Worm (Caenorhabditis elegans) whole organism, young adult: ENCODE results near the gene F08B12.11.

Experiments used
- B0261.1 ChIP-seq: sonication (generic microtip); optimal IDR thresholded peaks from 2 replicates; lab custom pipeline; 2016; ENCODE audit warnings: mild to moderate bottlenecking, missing genetic modification characterization, moderate library complexity, missing compliant biosample characterization
- C06A6.2 ChIP-seq: fragments of 200-800 bp; sonication (Bioruptor generic); conservative IDR thresholded peaks from 2 replicates; pipeline ENCODE4 v1.3.6; 2022; ENCODE audit warnings: missing genetic modification characterization, missing compliant biosample characterization
- C17E4.6 ChIP-seq: fragments of 200-800 bp; sonication (Bioruptor generic); IDR thresholded peaks from 2 replicates; pipeline ENCODE4 v1.3.6; 2022; ENCODE audit warnings: missing genetic modification reagents, missing genetic modification characterization, missing compliant biosample characterization
- D2030.7 ChIP-seq: fragments of 200-800 bp; sonication (Bioruptor generic); IDR thresholded peaks from 2 replicates; pipeline ENCODE4 v1.3.6; 2022; ENCODE audit warnings: missing genetic modification reagents, missing genetic modification characterization, missing compliant biosample characterization
- F22D6.2 ChIP-seq: sonication (generic microtip); optimal IDR thresholded peaks from 2 replicates; lab custom pipeline; 2016; ENCODE audit warnings: mild to moderate bottlenecking, missing genetic modification characterization, missing compliant biosample characterization
- F39B2.1 ChIP-seq: fragments of 200-800 bp; sonication (Bioruptor generic); IDR thresholded peaks from 2 replicates; pipeline ENCODE4 v1.3.6; 2022; ENCODE audit warnings: missing genetic modification reagents, missing genetic modification characterization, missing compliant biosample characterization
- F52B5.7 ChIP-seq: sonication (generic microtip); optimal IDR thresholded peaks from 2 replicates; lab custom pipeline; 2016; ENCODE audit warnings: mild to moderate bottlenecking, missing genetic modification characterization, missing compliant biosample characterization
- F57A8.1 ChIP-seq: fragments of 200-800 bp; sonication (Bioruptor generic); optimal IDR thresholded peaks from 2 replicates; lab custom pipeline; 2018; ENCODE audit warnings: mild to moderate bottlenecking, missing genetic modification characterization, moderate library complexity, missing compliant biosample characterization
- T07F8.4 ChIP-seq: sonication (generic microtip); optimal IDR thresholded peaks from 2 replicates; lab custom pipeline; 2016; ENCODE audit warnings: mild to moderate bottlenecking, missing genetic modification characterization, moderate library complexity, missing compliant biosample characterization
- Y67H2A.10 ChIP-seq: fragments of 200-800 bp; sonication (Bioruptor generic); conservative IDR thresholded peaks from 2 replicates; pipeline ENCODE4 v1.3.6; 2022; ENCODE audit warnings: missing genetic modification reagents, missing genetic modification characterization, missing compliant biosample characterization
- attf-3 ChIP-seq: fragments of 200-800 bp; sonication (Bioruptor generic); conservative IDR thresholded peaks from 2 replicates; pipeline ENCODE4 v1.3.6; 2022; ENCODE audit warnings: missing genetic modification reagents, missing genetic modification characterization, missing compliant biosample characterization
- attf-5 ChIP-seq: fragments of 200-800 bp; sonication (Bioruptor generic); optimal IDR thresholded peaks from 2 replicates; lab custom pipeline; 2018; ENCODE audit warnings: mild to moderate bottlenecking, missing genetic modification characterization, missing compliant biosample characterization
- attf-6 ChIP-seq: fragments of 200-800 bp; sonication (Bioruptor generic); IDR thresholded peaks from 2 replicates; pipeline ENCODE4 v1.3.6; 2022; ENCODE audit warnings: missing genetic modification reagents, missing genetic modification characterization, missing compliant biosample characterization
- bed-2 ChIP-seq: fragments of 200-800 bp; sonication (Bioruptor generic); IDR thresholded peaks from 2 replicates; pipeline ENCODE4 v1.3.6; 2022; ENCODE audit warnings: missing genetic modification reagents, missing genetic modification characterization, missing compliant biosample characterization
- cebp-2 ChIP-seq: fragments of 200-800 bp; sonication (Bioruptor generic); IDR thresholded peaks from 2 replicates; pipeline ENCODE4 v1.3.6; 2022; ENCODE audit warnings: missing genetic modification characterization, missing compliant biosample characterization
- chd-7 ChIP-seq: sonication (generic microtip); optimal IDR thresholded peaks from 2 replicates; lab custom pipeline; 2016; ENCODE audit warnings: mild to moderate bottlenecking, missing genetic modification characterization, moderate library complexity, missing compliant biosample characterization
- dox-1 ChIP-seq: fragments of 200-800 bp; sonication (Bioruptor generic); IDR thresholded peaks from 2 replicates; pipeline ENCODE4 v1.3.6; 2022; ENCODE audit warnings: missing genetic modification reagents, missing genetic modification characterization, missing compliant biosample characterization
- dpff-1 ChIP-seq: sonication (generic microtip); optimal IDR thresholded peaks from 2 replicates; lab custom pipeline; 2017; ENCODE audit warnings: mild to moderate bottlenecking, missing genetic modification characterization, missing compliant biosample characterization
- hmg-1.2 ChIP-seq: fragments of 200-800 bp; sonication (Bioruptor generic); IDR thresholded peaks from 2 replicates; pipeline ENCODE4 v1.3.6; 2022; ENCODE audit warnings: missing genetic modification reagents, missing genetic modification characterization, missing compliant biosample characterization
- lag-1 ChIP-seq: fragments of 200-800 bp; sonication (Bioruptor generic); IDR thresholded peaks from 2 replicates; pipeline ENCODE4 v1.3.6; 2022; ENCODE audit warnings: missing genetic modification reagents, missing genetic modification characterization, missing compliant biosample characterization
- let-526 ChIP-seq: fragments of 200-800 bp; sonication (Bioruptor generic); IDR thresholded peaks from 2 replicates; pipeline ENCODE4 v1.3.6; 2022; ENCODE audit warnings: missing genetic modification reagents, missing genetic modification characterization, missing compliant biosample characterization
- let-607 ChIP-seq, 2 experiments: fragments of 200-800 bp in 1 of 2; sonication (Bioruptor generic) in 1 of 2; sonication (generic microtip) in 1 of 2; optimal IDR thresholded peaks; 2 replicates each; lab custom pipeline; 2016 to 2018; ENCODE audit warnings: mild to moderate bottlenecking in 2 of 2, missing compliant biosample characterization in 2 of 2, missing genetic modification characterization in 2 of 2, moderate library complexity in 2 of 2, missing genotype in 1 of 2
- lin-35 ChIP-seq, 3 experiments: fragments of 150-350 bp in 2 of 3; sonication (generic microtip) in 1 of 3; optimal IDR thresholded peaks; 2 replicates each; lab custom pipeline; 2014 to 2018; ENCODE audit warnings: missing biosample characterization in 3 of 3, missing genetic modification characterization in 3 of 3, missing genetic modification reagents in 3 of 3
- lin-40 ChIP-seq: sonication (generic microtip); optimal IDR thresholded peaks from 2 replicates; lab custom pipeline; 2016; ENCODE audit warnings: missing genetic modification characterization, mild to moderate bottlenecking, missing compliant biosample characterization, missing genotype, missing genetic modification reagents
- lir-1 ChIP-seq: fragments of 200-800 bp; sonication (Bioruptor generic); conservative IDR thresholded peaks from 2 replicates; pipeline ENCODE4 v1.3.6; 2022; ENCODE audit warnings: missing genetic modification reagents, missing genetic modification characterization, missing compliant biosample characterization
- madf-10 ChIP-seq: sonication (generic microtip); optimal IDR thresholded peaks from 2 replicates; lab custom pipeline; 2016; ENCODE audit warnings: mild to moderate bottlenecking, missing genetic modification characterization, missing compliant biosample characterization
- madf-3 ChIP-seq: fragments of 200-800 bp; sonication (Bioruptor generic); IDR thresholded peaks from 2 replicates; pipeline ENCODE4 v1.3.6; 2022; ENCODE audit warnings: missing genetic modification reagents, missing genetic modification characterization, missing compliant biosample characterization
- mcd-1 ChIP-seq: fragments of 200-800 bp; sonication (Bioruptor generic); IDR thresholded peaks from 2 replicates; pipeline ENCODE4 v1.3.6; 2022; ENCODE audit warnings: missing genetic modification reagents, missing genetic modification characterization, missing compliant biosample characterization
- mes-4 ChIP-seq: sonication (generic microtip); optimal IDR thresholded peaks from 2 replicates; lab custom pipeline; 2016; ENCODE audit warnings: missing genotype, missing genetic modification characterization, missing compliant biosample characterization
- mxl-1 ChIP-seq: sonication (generic microtip); optimal IDR thresholded peaks from 2 replicates; lab custom pipeline; 2016; ENCODE audit warnings: missing genetic modification characterization, missing compliant biosample characterization
- nfya-1 ChIP-seq: sonication (generic microtip); optimal IDR thresholded peaks from 2 replicates; lab custom pipeline; 2017; ENCODE audit warnings: antibody characterized with exemption, missing compliant biosample characterization, missing genetic modification characterization, borderline replicate concordance; ENCODE audit not compliant: insufficient read depth
- nfya-2 ChIP-seq: fragments of 200-800 bp; sonication (Bioruptor generic); IDR thresholded peaks from 2 replicates; pipeline ENCODE4 v1.3.6; 2022; ENCODE audit warnings: missing genetic modification reagents, missing genetic modification characterization, missing compliant biosample characterization
- nfyb-1 ChIP-seq: fragments of 200-800 bp; sonication (Bioruptor generic); IDR thresholded peaks from 2 replicates; pipeline ENCODE4 v1.3.6; 2022; ENCODE audit warnings: missing genetic modification reagents, missing genetic modification characterization, missing compliant biosample characterization
- nhr-120 ChIP-seq: fragments of 200-800 bp; sonication (Bioruptor generic); IDR thresholded peaks from 2 replicates; pipeline ENCODE4 v1.3.6; 2022; ENCODE audit warnings: missing genetic modification characterization, missing compliant biosample characterization
- nhr-80 ChIP-seq: sonication (generic microtip); optimal IDR thresholded peaks from 2 replicates; lab custom pipeline; 2016; ENCODE audit warnings: missing genetic modification characterization, missing compliant biosample characterization
- pha-4 ChIP-seq: fragments of 150-350 bp; sonication (generic microtip); optimal IDR thresholded peaks from 2 replicates; lab custom pipeline; 2014; ENCODE audit warnings: missing biosample characterization, missing genetic modification reagents, missing genetic modification characterization
- repo-1 ChIP-seq: sonication (generic microtip); optimal IDR thresholded peaks from 2 replicates; lab custom pipeline; 2017; ENCODE audit warnings: mild to moderate bottlenecking, missing genetic modification characterization, missing compliant biosample characterization
- unc-130 ChIP-seq: sonication (generic microtip); optimal IDR thresholded peaks from 2 replicates; lab custom pipeline; 2016; ENCODE audit warnings: missing genetic modification reagents, missing genetic modification characterization, missing compliant biosample characterization
- zfh-2 ChIP-seq: fragments of 200-800 bp; sonication (Bioruptor generic); conservative IDR thresholded peaks from 2 replicates; pipeline ENCODE4 v1.3.6; 2022; ENCODE audit warnings: missing genetic modification reagents, missing genetic modification characterization, missing compliant biosample characterization
- ztf-22 ChIP-seq: fragments of 200-800 bp; sonication (Bioruptor generic); optimal IDR thresholded peaks from 2 replicates; lab custom pipeline; 2018; ENCODE audit warnings: mild to moderate bottlenecking, missing genetic modification characterization, moderate library complexity, missing compliant biosample characterization
- ztf-25 ChIP-seq: fragments of 200-800 bp; sonication (Bioruptor generic); IDR thresholded peaks from 2 replicates; pipeline ENCODE4 v1.3.6; 2022; ENCODE audit warnings: missing genetic modification reagents, missing genetic modification characterization, missing compliant biosample characterization
- ztf-26 ChIP-seq: sonication (generic microtip); optimal IDR thresholded peaks from 2 replicates; lab custom pipeline; 2017; ENCODE audit warnings: missing genetic modification characterization, missing compliant biosample characterization

The F08B12.11 gene

DNA sequence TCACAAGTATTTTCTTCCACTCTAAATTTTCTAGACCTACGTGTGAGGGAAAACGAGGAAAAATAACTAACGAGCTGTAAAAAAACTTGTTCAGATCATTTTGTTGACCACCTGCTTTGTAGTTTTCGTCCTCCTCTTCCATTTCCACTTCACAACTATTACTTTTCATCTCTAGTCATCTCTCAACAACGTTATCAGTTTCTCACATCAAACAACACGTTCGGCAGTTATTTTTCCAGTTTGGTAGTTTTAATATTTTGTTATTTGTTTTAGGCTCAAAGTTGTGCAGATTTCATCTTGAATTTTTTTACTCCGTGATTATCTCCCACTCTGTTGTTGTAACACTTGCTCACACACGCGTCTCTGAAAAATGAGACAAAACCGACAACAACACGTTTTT, 17.8 kb upstream of the F08B12.11 start:
- TF ChIP-seq cebp-2 (GFP tag; lab: Robert Waterston, UW) = no peak
- TF ChIP-seq nhr-80 (tag; lab: Kevin White, UChicago) = peak; percentile 32
- no peak for TF ChIP-seq attf-6 (GFP tag; lab: Robert Waterston, UW)

DNA sequence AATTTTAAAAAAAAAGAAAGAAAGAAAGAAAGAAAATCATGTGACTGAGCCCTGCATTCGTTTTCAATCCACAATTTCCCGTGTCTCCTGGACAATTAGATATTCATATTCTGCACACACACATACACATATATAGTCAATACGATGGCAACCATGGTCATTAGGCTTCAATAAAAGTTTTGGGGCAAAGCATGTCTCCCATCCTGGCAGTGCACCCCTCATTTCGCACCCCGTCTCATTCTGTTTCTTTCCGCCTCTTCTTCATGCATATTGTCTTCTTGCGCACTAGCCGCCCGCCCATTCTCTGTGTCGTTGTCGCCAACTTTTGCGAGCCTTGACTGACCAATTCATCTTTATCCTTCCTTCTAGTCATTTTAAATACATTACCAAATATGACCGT, 17.2 kb upstream of the F08B12.11 start:
- TF ChIP-seq attf-3 (no peak), dpff-1 (no peak), attf-5 (GFP tag; lab: Kevin White, UChicago) (no peak), zfh-2 (no peak), bed-2 (GFP tag; lab: Robert Waterston, UW) (no peak), lin-40 (tag; lab: Kevin White, UChicago) (no peak), let-607 (tag; optimal IDR thresholded peaks at IDR 0.05; lab: Kevin White, UChicago) (no peak), C06A6.2 (no peak), ztf-25 (GFP tag; lab: Robert Waterston, UW) (no peak), lag-1 (GFP tag; lab: Robert Waterston, UW) (no peak), lir-1 (no peak), chd-7 (tag; lab: Kevin White, UChicago) (no peak), B0261.1 (tag; lab: Kevin White, UChicago) (no peak), nfyb-1 (GFP tag; lab: Robert Waterston, UW) (no peak), F52B5.7 (tag; lab: Kevin White, UChicago) (no peak)

- no peak for TF ChIP-seq C17E4.6 (GFP tag; lab: Robert Waterston, UW)
- no peak for TF ChIP-seq nfyb-1 (GFP tag; lab: Robert Waterston, UW)
- no peak for TF ChIP-seq F39B2.1 (GFP tag; lab: Robert Waterston, UW)
These were observed 16.4 kb upstream of the F08B12.11 start, which contains the start of gene ttyh-1 for ce11 chrX:11368417-11368816. TSS of gene ttyh-1 (plus strand) at chrX:11368717.

- TF ChIP-seq T07F8.4 (tag; lab: Kevin White, UChicago) = no peak
- no peak for TF ChIP-seq mxl-1 (tag; lab: Kevin White, UChicago)
- no peak for TF ChIP-seq dox-1
- TF ChIP-seq Y67H2A.10 (GFP tag; lab: Robert Waterston, UW) = no peak
- TF ChIP-seq pha-4 (tag; lab: Kevin White, UChicago) = no peak
- no peak for TF ChIP-seq nfya-2 (GFP tag; lab: Robert Waterston, UW)
- TF ChIP-seq F22D6.2 (tag; lab: Kevin White, UChicago) = no peak
- no peak for TF ChIP-seq lin-35 (GFP tag; optimal IDR thresholded peaks at IDR 0.05; lab: Kevin White, UChicago)
- TF ChIP-seq chd-7 (tag; lab: Kevin White, UChicago) = no peak
- TF ChIP-seq mes-4 (tag; lab: Kevin White, UChicago) = no peak
- TF ChIP-seq ztf-26 = no peak
- TF ChIP-seq F57A8.1 (GFP tag; lab: Kevin White, UChicago) = no peak
- no peak for TF ChIP-seq ztf-22 (GFP tag; lab: Kevin White, UChicago)
- no peak for TF ChIP-seq D2030.7 (GFP tag; lab: Robert Waterston, UW)
- TF ChIP-seq repo-1 (tag; lab: Kevin White, UChicago) = no peak
These were observed 16.0 kb upstream of the F08B12.11 start for ce11 chrX:11368845-11369244.

- no peak for TF ChIP-seq madf-10
- no peak for TF ChIP-seq hmg-1.2 (GFP tag; lab: Robert Waterston, UW)
- no peak for TF ChIP-seq nhr-120 (GFP tag; lab: Robert Waterston, UW)
- no peak for TF ChIP-seq lag-1 (GFP tag; lab: Robert Waterston, UW)
- TF ChIP-seq nfya-1 = no peak
- peak; percentile 55 for TF ChIP-seq nhr-80 (tag; lab: Kevin White, UChicago)
- TF ChIP-seq let-526 (GFP tag; lab: Robert Waterston, UW) = no peak
- TF ChIP-seq madf-3 (GFP tag; lab: Robert Waterston, UW) = no peak
- peak in 1 of 2 experiments; percentile 39 for TF ChIP-seq let-607 (tag; optimal IDR thresholded peaks at IDR 0.05; lab: Kevin White, UChicago)
- no peak for TF ChIP-seq C17E4.6 (GFP tag; lab: Robert Waterston, UW)
- no peak for TF ChIP-seq unc-130 (GFP tag; lab: Kevin White, UChicago)
- TF ChIP-seq mes-4 (tag; lab: Kevin White, UChicago) = no peak
- no peak for TF ChIP-seq mcd-1 (GFP tag; lab: Robert Waterston, UW)
These were observed 14.8 kb upstream of the F08B12.11 start for ce11 chrX:11370090-11370489.
